Fruit fly (Drosophila melanogaster) whole organism, embryonic: ENCODE results near the gene CG6216.
A peak's percentile ranks its signal among the peaks of the same experiment; 100 is the strongest.

Source experiments
- CG1024 ChIP-seq: fragments of 200-800 bp; sonication (Bioruptor generic); IDR thresholded peaks from 2 replicates; pipeline ENCODE4 v1.3.6; 2022; ENCODE audit warnings: missing biosample characterization, missing genetic modification characterization
- CG12942 ChIP-seq: fragments of 200-800 bp; sonication (Bioruptor generic); optimal IDR thresholded peaks from 3 replicates; lab custom pipeline; 2016; ENCODE audit warnings: missing biosample characterization, missing genetic modification characterization
- CG18764 ChIP-seq: fragments of 200-800 bp; sonication (Bioruptor generic); optimal IDR thresholded peaks from 3 replicates; lab custom pipeline; 2016; ENCODE audit warnings: missing biosample characterization, missing genetic modification characterization
- Neu2 ChIP-seq: fragments of 200-800 bp; sonication (Bioruptor generic); optimal IDR thresholded peaks from 3 replicates; lab custom pipeline; 2016; ENCODE audit warnings: missing biosample characterization, missing genetic modification characterization, borderline replicate concordance

DNA sequence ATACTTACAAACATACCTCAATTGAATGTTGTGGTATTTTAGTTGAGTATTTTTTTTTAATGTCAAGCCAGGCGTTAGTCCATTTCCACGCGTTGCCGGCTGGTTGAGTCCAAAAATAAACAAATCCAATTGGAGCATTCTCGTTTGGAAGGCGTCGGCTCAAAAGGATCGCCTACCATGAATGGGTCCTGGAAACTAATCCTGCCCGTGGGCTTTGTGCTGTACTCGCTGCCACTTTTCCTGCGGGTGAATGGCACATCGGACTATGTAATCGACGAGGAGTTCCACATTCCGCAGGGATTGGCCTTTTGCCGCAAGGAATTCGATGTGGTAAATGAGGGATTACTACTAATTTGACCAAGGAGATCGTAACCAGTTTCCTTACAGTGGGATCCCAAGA lies 14.3 kb upstream of the CG6216 start, which contains the start of gene Alg10:
- peak; percentile 95 for TF ChIP-seq Neu2 (GFP tag; lab: Kevin White, UChicago)
- TF ChIP-seq CG1024 (GFP tag; lab: Robert Waterston, UW), result no peak
- TF ChIP-seq CG18764 (GFP tag; lab: Kevin White, UChicago), result no peak
- TF ChIP-seq CG12942 (GFP tag; lab: Kevin White, UChicago), result no peak
